Worm (Caenorhabditis elegans) whole organism, L4 larva: ENCODE data around the gene tmem-218.

Experiments
- lin-13 ChIP-seq: fragments of 150-350 bp; optimal IDR thresholded peaks from 2 replicates; lab custom pipeline; 2014; ENCODE audit warnings: missing biosample characterization, missing genetic modification reagents, missing genetic modification characterization
- lir-3 ChIP-seq: sonication (generic microtip); optimal IDR thresholded peaks from 2 replicates; lab custom pipeline; 2016; ENCODE audit warnings: mild to moderate bottlenecking, missing genetic modification characterization, missing compliant biosample characterization

DNA sequence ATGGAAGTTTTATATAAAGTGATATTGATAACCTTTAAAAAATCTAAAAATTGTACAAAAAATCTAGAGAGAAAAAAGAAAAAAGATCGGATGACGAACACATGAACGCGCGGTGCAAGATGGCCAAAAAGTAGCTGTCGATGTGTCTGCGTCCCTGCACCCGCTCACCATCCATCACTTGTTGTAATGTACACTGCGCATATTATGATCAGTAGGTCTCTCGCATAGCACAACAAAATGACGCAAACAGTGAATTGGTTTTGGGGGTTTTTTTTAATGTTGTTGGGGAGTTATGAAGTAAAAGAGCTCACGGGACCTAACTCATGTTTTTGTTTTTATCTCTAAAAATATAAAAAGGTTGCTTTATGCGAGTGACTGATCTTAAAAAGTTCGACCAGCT, 17.8 kb upstream of the tmem-218 start:
- no peak for TF ChIP-seq lir-3 (tag; lab: Kevin White, UChicago)
- no peak for TF ChIP-seq lin-13 (GFP tag; lab: Kevin White, UChicago)
